Fruit fly (Drosophila melanogaster) whole organism, embryonic: ENCODE measurements around the gene Pka-C1.
A peak's percentile ranks its signal among the peaks of the same experiment; 100 is the strongest.

ENCODE experiments used
- Ada2b ChIP-seq: fragments of 200-800 bp; sonication (Bioruptor generic); IDR thresholded peaks from 2 replicates; pipeline ENCODE4 v1.3.6; 2022; ENCODE audit warnings: missing biosample characterization, missing genetic modification characterization
- Bgb ChIP-seq: fragments of 200-800 bp; sonication (Bioruptor generic); IDR thresholded peaks from 2 replicates; pipeline ENCODE4 v1.3.6; 2022; ENCODE audit warnings: missing biosample characterization, missing genetic modification characterization; ENCODE audit not compliant: partially characterized antibody
- C15 ChIP-seq: fragments of 200-800 bp; sonication (Bioruptor generic); IDR thresholded peaks from 3 replicates; pipeline ENCODE4 v1.3.6; 2022; ENCODE audit warnings: missing biosample characterization, missing genetic modification characterization
- CG1024 ChIP-seq: fragments of 200-800 bp; sonication (Bioruptor generic); IDR thresholded peaks from 2 replicates; pipeline ENCODE4 v1.3.6; 2022; ENCODE audit warnings: missing biosample characterization, missing genetic modification characterization
- CG10267 ChIP-seq: fragments of 200-800 bp; sonication (Bioruptor generic); optimal IDR thresholded peaks from 2 replicates; lab custom pipeline; 2018; ENCODE audit warnings: missing biosample characterization, mild to moderate bottlenecking, missing genetic modification characterization, moderate library complexity
- CG13123 ChIP-seq: fragments of 200-800 bp; sonication (Bioruptor generic); optimal IDR thresholded peaks from 2 replicates; lab custom pipeline; 2016; ENCODE audit warnings: missing biosample characterization, missing genetic modification characterization
- CG13624 ChIP-seq: fragments of 200-800 bp; sonication (Bioruptor generic); optimal IDR thresholded peaks from 2 replicates; lab custom pipeline; 2016; ENCODE audit warnings: missing biosample characterization, missing genetic modification characterization
- CG14050 ChIP-seq: fragments of 200-800 bp; sonication (Bioruptor generic); IDR thresholded peaks from 3 replicates; pipeline ENCODE4 v1.3.6; 2022; ENCODE audit warnings: missing biosample characterization, missing genetic modification characterization
- CG14965 ChIP-seq: fragments of 200-800 bp; sonication (Bioruptor generic); optimal IDR thresholded peaks from 2 replicates; lab custom pipeline; 2016; ENCODE audit warnings: missing biosample characterization, missing genetic modification characterization, borderline replicate concordance
- CG1529 ChIP-seq: fragments of 200-800 bp; sonication (Bioruptor generic); optimal IDR thresholded peaks from 3 replicates; lab custom pipeline; 2018; ENCODE audit warnings: missing biosample characterization, missing genetic modification characterization
- CG17568 ChIP-seq: fragments of 200-800 bp; sonication (Bioruptor generic); optimal IDR thresholded peaks from 2 replicates; lab custom pipeline; 2018; ENCODE audit warnings: missing biosample characterization, mild to moderate bottlenecking, missing genetic modification characterization, moderate library complexity
- CG18619 ChIP-seq: fragments of 200-800 bp; sonication (Bioruptor generic); optimal IDR thresholded peaks from 3 replicates; lab custom pipeline; 2017; ENCODE audit warnings: missing biosample characterization, mild to moderate bottlenecking, missing genetic modification characterization
- CG2199 ChIP-seq: fragments of 200-800 bp; sonication (Bioruptor generic); IDR thresholded peaks from 3 replicates; pipeline ENCODE4 v1.3.6; 2022; ENCODE audit warnings: missing biosample characterization, missing genetic modification characterization
- CG3407 ChIP-seq: fragments of 200-800 bp; sonication (Bioruptor generic); optimal IDR thresholded peaks from 2 replicates; lab custom pipeline; 2018; ENCODE audit warnings: missing biosample characterization, mild to moderate bottlenecking, missing genetic modification characterization
- CG34224 ChIP-seq: fragments of 200-800 bp; sonication (Bioruptor generic); IDR thresholded peaks from 3 replicates; pipeline ENCODE4 v1.3.6; 2022; ENCODE audit warnings: missing biosample characterization, missing genetic modification characterization; ENCODE audit not compliant: partially characterized antibody
- CG4282 ChIP-seq: fragments of 200-800 bp; sonication (Bioruptor generic); optimal IDR thresholded peaks from 2 replicates; lab custom pipeline; 2016; ENCODE audit warnings: missing biosample characterization, missing genetic modification characterization
- CG43689 ChIP-seq: fragments of 200-800 bp; sonication (Bioruptor generic); IDR thresholded peaks from 2 replicates; pipeline ENCODE4 v1.3.6; 2022; ENCODE audit warnings: missing biosample characterization, missing genetic modification characterization
- CG6813 ChIP-seq: fragments of 200-800 bp; sonication (Bioruptor generic); optimal IDR thresholded peaks from 2 replicates; lab custom pipeline; 2017; ENCODE audit warnings: missing biosample characterization, missing genetic modification characterization, mild to moderate bottlenecking, moderate library complexity, missing genetic modification reagents
- CG7271 ChIP-seq: fragments of 200-800 bp; sonication (Bioruptor generic); optimal IDR thresholded peaks from 2 replicates; lab custom pipeline; 2018; ENCODE audit warnings: missing biosample characterization, mild to moderate bottlenecking, missing genetic modification characterization, moderate library complexity
- CG8944 ChIP-seq: fragments of 200-800 bp; sonication (Bioruptor generic); optimal IDR thresholded peaks from 3 replicates; lab custom pipeline; 2016; ENCODE audit warnings: missing biosample characterization, missing genetic modification characterization
- CG9932 ChIP-seq: fragments of 200-800 bp; sonication (Bioruptor generic); IDR thresholded peaks from 2 replicates; pipeline ENCODE4 v1.3.6; 2022; ENCODE audit warnings: missing biosample characterization, missing genetic modification characterization
- Dll ChIP-seq: fragments of 200-800 bp; sonication (Bioruptor generic); IDR thresholded peaks from 4 replicates; pipeline ENCODE4 v1.3.6; 2022; ENCODE audit warnings: missing biosample characterization, missing genetic modification characterization; ENCODE audit not compliant: partially characterized antibody
- GATAe ChIP-seq: fragments of 200-800 bp; sonication (Bioruptor generic); conservative IDR thresholded peaks from 2 replicates; pipeline ENCODE4 v1.3.6; 2022; ENCODE audit warnings: missing biosample characterization, missing genetic modification characterization
- Hand ChIP-seq: fragments of 200-800 bp; sonication (Bioruptor generic); optimal IDR thresholded peaks from 2 replicates; lab custom pipeline; 2017; ENCODE audit warnings: mild to moderate bottlenecking, missing biosample characterization, missing genetic modification reagents, missing genetic modification characterization
- HmgD ChIP-seq: fragments of 200-800 bp; sonication (Bioruptor generic); optimal IDR thresholded peaks from 3 replicates; lab custom pipeline; 2016; ENCODE audit warnings: missing biosample characterization, missing genetic modification characterization
- Hr39 ChIP-seq: fragments of >200 bp; optimal IDR thresholded peaks from 2 replicates; lab custom pipeline; 2017
- Max ChIP-seq: fragments of 200-800 bp; sonication (Bioruptor generic); optimal IDR thresholded peaks from 2 replicates; lab custom pipeline; 2016; ENCODE audit warnings: missing biosample characterization, mild to moderate bottlenecking, missing genetic modification characterization
- NK7.1 ChIP-seq: fragments of 200-800 bp; sonication (Bioruptor generic); optimal IDR thresholded peaks from 3 replicates; lab custom pipeline; 2016; ENCODE audit warnings: missing biosample characterization, missing genetic modification characterization
- Scr ChIP-seq: fragments of 200-800 bp; sonication (Bioruptor generic); IDR thresholded peaks from 2 replicates; pipeline ENCODE4 v1.3.6; 2022; ENCODE audit warnings: missing biosample characterization, missing genetic modification characterization; ENCODE audit not compliant: partially characterized antibody
- Six4 ChIP-seq: fragments of 200-800 bp; sonication (Bioruptor generic); optimal IDR thresholded peaks from 2 replicates; lab custom pipeline; 2016; ENCODE audit warnings: missing biosample characterization, missing genetic modification characterization
- Sry-β ChIP-seq: fragments of 200-800 bp; sonication (Bioruptor generic); optimal IDR thresholded peaks from 2 replicates; lab custom pipeline; 2018; ENCODE audit warnings: missing biosample characterization, mild to moderate bottlenecking, missing genetic modification characterization, moderate library complexity
- amos ChIP-seq: fragments of 200-800 bp; sonication (Bioruptor generic); IDR thresholded peaks from 2 replicates; pipeline ENCODE4 v1.3.6; 2022; ENCODE audit warnings: missing biosample characterization, missing genetic modification characterization; ENCODE audit not compliant: partially characterized antibody
- bbx ChIP-seq: fragments of 200-800 bp; sonication (Bioruptor generic); IDR thresholded peaks from 2 replicates; pipeline ENCODE4 v1.3.6; 2022; ENCODE audit warnings: missing biosample characterization, missing genetic modification characterization; ENCODE audit not compliant: partially characterized antibody
- cato ChIP-seq: fragments of 200-800 bp; sonication (Bioruptor generic); optimal IDR thresholded peaks from 2 replicates; lab custom pipeline; 2016; ENCODE audit warnings: missing biosample characterization, missing genetic modification characterization, borderline replicate concordance
- chinmo ChIP-seq: fragments of 200-800 bp; sonication (Bioruptor generic); IDR thresholded peaks from 4 replicates; pipeline ENCODE4 v1.3.6; 2022; ENCODE audit warnings: missing biosample characterization, missing genetic modification characterization; ENCODE audit not compliant: partially characterized antibody
- chm ChIP-seq: fragments of 200-800 bp; sonication (Bioruptor generic); IDR thresholded peaks from 2 replicates; pipeline ENCODE4 v1.3.6; 2022; ENCODE audit warnings: missing biosample characterization, missing genetic modification characterization
- dimm ChIP-seq: fragments of 200-800 bp; sonication (Bioruptor generic); IDR thresholded peaks from 2 replicates; pipeline ENCODE4 v1.3.6; 2022; ENCODE audit warnings: missing biosample characterization, missing genetic modification characterization
- dm ChIP-seq: fragments of 200-800 bp; sonication (Bioruptor generic); optimal IDR thresholded peaks from 3 replicates; lab custom pipeline; 2016; ENCODE audit warnings: missing biosample characterization, missing genetic modification characterization
- grau ChIP-seq: fragments of 200-800 bp; optimal IDR thresholded peaks from 3 replicates; lab custom pipeline; 2019; ENCODE audit warnings: missing biosample characterization, mild to moderate bottlenecking, missing genetic modification characterization, moderate library complexity
- gt ChIP-seq: fragments of 200-800 bp; sonication (Bioruptor generic); IDR thresholded peaks from 2 replicates; pipeline ENCODE4 v1.3.6; 2022; ENCODE audit warnings: missing biosample characterization, missing genetic modification characterization
- h ChIP-seq: fragments of >200 bp; optimal IDR thresholded peaks from 2 replicates; lab custom pipeline; 2017
- lmd ChIP-seq: fragments of 200-800 bp; sonication (Bioruptor generic); IDR thresholded peaks from 2 replicates; pipeline ENCODE4 v1.3.6; 2022; ENCODE audit warnings: missing biosample characterization, missing genetic modification characterization
- pzg ChIP-seq: fragments of 200-800 bp; sonication (Bioruptor generic); optimal IDR thresholded peaks from 3 replicates; lab custom pipeline; 2018; ENCODE audit warnings: missing biosample characterization, mild to moderate bottlenecking, missing genetic modification characterization, moderate library complexity
- ranshi ChIP-seq: fragments of 200-800 bp; sonication (Bioruptor generic); IDR thresholded peaks from 2 replicates; pipeline ENCODE4 v1.3.6; 2022; ENCODE audit warnings: missing biosample characterization, missing genetic modification characterization
- sens ChIP-seq: fragments of 200-800 bp; sonication (Bioruptor generic); peaks from one replicate; lab custom pipeline; 2016; ENCODE audit warnings: missing biosample characterization, missing genetic modification characterization
- shn ChIP-seq: fragments of 200-800 bp; sonication (Bioruptor generic); optimal IDR thresholded peaks from 3 replicates; lab custom pipeline; 2016; ENCODE audit warnings: missing biosample characterization, missing genetic modification characterization
- tna ChIP-seq: fragments of 200-800 bp; sonication (Bioruptor generic); IDR thresholded peaks from 2 replicates; pipeline ENCODE4 v1.3.6; 2022; ENCODE audit warnings: missing biosample characterization, missing genetic modification characterization; ENCODE audit not compliant: partially characterized antibody
- ttk ChIP-seq: fragments of 200-800 bp; sonication (Bioruptor generic); IDR thresholded peaks from 2 replicates; pipeline ENCODE4 v2.1.2; 2022; ENCODE audit warnings: missing biosample characterization, missing genetic modification characterization
- tup ChIP-seq: fragments of 200-800 bp; sonication (Bioruptor generic); optimal IDR thresholded peaks from 2 replicates; lab custom pipeline; 2016; ENCODE audit warnings: missing biosample characterization, mild to moderate bottlenecking, missing genetic modification characterization, moderate library complexity
- unc-4 ChIP-seq: fragments of 200-800 bp; sonication (Bioruptor generic); IDR thresholded peaks from 2 replicates; pipeline ENCODE4 v1.3.6; 2022; ENCODE audit warnings: missing biosample characterization, missing genetic modification characterization; ENCODE audit not compliant: partially characterized antibody
- z ChIP-seq: fragments of 200-800 bp; sonication (Bioruptor generic); IDR thresholded peaks from 3 replicates; pipeline ENCODE4 v1.3.6; 2022; ENCODE audit warnings: missing biosample characterization, missing genetic modification characterization
- zfh1 ChIP-seq: fragments of 200-800 bp; sonication (Bioruptor generic); IDR thresholded peaks from 3 replicates; pipeline ENCODE4 v1.3.6; 2022; ENCODE audit warnings: missing biosample characterization, missing genetic modification characterization

Pka-C1 gene

dm6 chr2L:9699615-9700014 is 518 bp upstream of the Pka-C1 start, which contains the start of gene hoip (continued):
- TF ChIP-seq Six4 (GFP tag; lab: Kevin White, UChicago) (no peak), Max (GFP tag; lab: Kevin White, UChicago) (peak; percentile 62), CG1024 (GFP tag; lab: Robert Waterston, UW) (no peak), amos (GFP tag; lab: Robert Waterston, UW) (peak; percentile 51; the same call in 1 of the 2 replicates), CG14050 (no peak), unc-4 (GFP tag; lab: Robert Waterston, UW) (peak; percentile 59), gt (GFP tag; lab: Robert Waterston, UW) (no peak), CG7271 (no peak), Bgb (GFP tag; lab: Robert Waterston, UW) (peak; percentile 22; the same call in 1 of the 2 replicates), Hand (GFP tag; lab: Kevin White, UChicago) (no peak), Dll (peak; percentile 53; the same call in 2 of the 4 replicates), Ada2b (GFP tag; lab: Robert Waterston, UW) (no peak), tup (no peak), h (lab: Kevin White, UChicago) (no peak), CG43689 (GFP tag; lab: Robert Waterston, UW) (no peak), bbx (GFP tag; lab: Robert Waterston, UW) (peak; percentile 54; the same call in 1 of the 2 replicates), dimm (GFP tag; lab: Robert Waterston, UW) (no peak), CG17568 (no peak), chm (GFP tag; lab: Robert Waterston, UW) (no peak; the same call in 1 of the 2 replicates), CG13624 (GFP tag; lab: Kevin White, UChicago) (no peak), Hr39 (lab: Kevin White, UChicago) (no peak), CG10267 (tag; lab: Kevin White, UChicago) (peak; percentile 30), CG2199 (GFP tag; lab: Robert Waterston, UW) (0 out of 3 replicates have a peak, but pooled peaks have one; percentile 33), CG13123 (no peak), CG34224 (GFP tag; lab: Robert Waterston, UW) (no peak), HmgD (no peak), dm (peak; percentile 91), ttk (GFP tag; lab: Robert Waterston, UW) (no peak), pzg (GFP tag; lab: Kevin White, UChicago) (peak; percentile 41), shn (no peak), CG4282 (GFP tag; lab: Kevin White, UChicago) (no peak), C15 (GFP tag; lab: Robert Waterston, UW) (no peak), CG9932 (GFP tag; lab: Robert Waterston, UW) (no peak), CG8944 (no peak), Scr (GFP tag; lab: Robert Waterston, UW) (peak; percentile 48; the same call in 1 of the 2 replicates), grau (tag; lab: Kevin White, UChicago) (no peak), tna (no peak), cato (GFP tag; lab: Kevin White, UChicago) (no peak), zfh1 (GFP tag; lab: Robert Waterston, UW) (no peak), CG14965 (GFP tag; lab: Kevin White, UChicago) (no peak), NK7.1 (GFP tag; lab: Kevin White, UChicago) (no peak), CG3407 (GFP tag; lab: Kevin White, UChicago) (no peak), CG1529 (GFP tag; lab: Kevin White, UChicago) (no peak), lmd (GFP tag; lab: Robert Waterston, UW) (no peak), ranshi (no peak), CG18619 (GFP tag; lab: Kevin White, UChicago) (no peak), sens (GFP tag; lab: Kevin White, UChicago) (peak; percentile 86), z (GFP tag; lab: Robert Waterston, UW) (no peak), chinmo (GFP tag; lab: Robert Waterston, UW) (no peak), GATAe (no peak), CG6813 (no peak), Sry-β (GFP tag; lab: Kevin White, UChicago) (no peak)
